Worm (Caenorhabditis elegans) whole organism, dauer: ENCODE measurements around the gene T07E3.2.

Source experiments
- unc-62 ChIP-seq: sonication (generic microtip); optimal IDR thresholded peaks from 2 replicates; lab custom pipeline; 2017; ENCODE audit warnings: missing biosample characterization, missing genetic modification reagents, missing genetic modification characterization

Gene T07E3.2

DNA sequence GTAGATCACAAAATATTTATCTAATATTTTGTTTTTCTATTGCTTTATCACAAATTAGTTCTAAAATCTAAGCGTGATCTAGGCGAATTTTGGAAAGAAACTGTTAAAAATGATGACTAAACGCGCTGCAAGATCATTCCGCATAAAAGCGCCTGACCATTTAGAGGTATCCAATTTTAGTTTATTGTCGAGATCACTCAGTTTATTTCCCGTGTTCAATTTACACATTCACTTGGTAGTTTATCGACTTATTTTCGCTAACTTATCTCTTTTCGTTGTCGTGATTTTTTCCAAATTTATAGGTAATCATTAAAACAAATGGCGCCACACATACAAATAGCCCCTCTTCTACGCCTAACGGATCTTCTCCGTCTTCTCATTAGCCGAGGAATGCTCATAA lies at the start of gene T07E3.2:
Gene T07E3.2, plus strand, starts transcription at position 301 of the 400 bp plus-strand sequence.
- TF ChIP-seq unc-62 (GFP tag; lab: Kevin White, UChicago): no peak

DNA sequence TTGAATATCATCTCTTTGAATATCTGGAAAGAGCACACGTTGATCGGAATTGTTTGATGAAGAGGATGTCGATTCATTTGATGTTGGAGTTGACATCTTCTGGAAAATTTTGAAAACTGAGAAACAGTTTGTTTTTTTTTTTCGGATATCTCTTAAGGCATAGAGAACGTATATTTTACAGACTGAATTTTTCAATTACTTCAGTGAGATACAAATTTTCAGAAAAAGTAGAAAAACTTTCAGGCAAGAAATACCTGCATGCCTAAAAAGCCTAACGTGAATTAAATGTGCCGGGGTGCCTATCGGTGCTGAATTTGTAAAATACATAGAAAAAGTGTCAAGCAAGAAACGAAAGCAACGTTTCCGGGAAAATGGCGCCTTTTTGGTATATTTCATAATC lies 49.8 kb upstream of the T07E3.2 start, which contains the start of gene zak-1:
Gene zak-1, minus strand, starts transcription at position 101 of the 400 bp plus-strand sequence.
- TF ChIP-seq unc-62 (GFP tag; lab: Kevin White, UChicago): no peak

- no peak for TF ChIP-seq unc-62 (GFP tag; lab: Kevin White, UChicago)
These were observed 49.1 kb upstream of the T07E3.2 start for ce11 chrIII:6857390-6857848.

- TF ChIP-seq unc-62 (GFP tag; lab: Kevin White, UChicago): no peak
These were observed 47.0 kb upstream of the T07E3.2 start, which contains the start of gene clec-158 for ce11 chrIII:6859482-6859881. clec-158 (minus strand) TSS chrIII:6859582.

DNA sequence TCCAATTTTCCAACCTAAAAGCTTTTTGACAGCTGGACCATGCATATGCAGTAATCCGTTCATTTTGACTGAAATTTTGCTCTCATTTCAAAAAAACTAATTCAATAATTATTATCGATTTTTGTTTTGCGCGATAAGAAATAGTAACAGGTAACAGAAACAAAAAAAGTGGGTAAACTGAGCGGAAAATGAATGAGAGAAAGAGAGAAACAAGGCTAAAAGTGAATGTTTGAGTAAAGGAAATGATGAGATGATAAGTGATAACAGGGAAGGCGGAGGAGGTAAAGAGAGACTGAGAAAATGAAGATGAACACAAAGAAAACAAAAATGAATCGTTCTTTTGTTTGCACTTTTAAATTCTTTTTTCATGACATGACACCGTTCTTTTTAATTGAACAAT lies 42.6 kb upstream of the T07E3.2 start, which contains the start of gene sma-3:
Gene sma-3, minus strand, starts transcription at position 68 of the 400 bp plus-strand sequence.
- TF ChIP-seq unc-62 (GFP tag; lab: Kevin White, UChicago): no peak

DNA sequence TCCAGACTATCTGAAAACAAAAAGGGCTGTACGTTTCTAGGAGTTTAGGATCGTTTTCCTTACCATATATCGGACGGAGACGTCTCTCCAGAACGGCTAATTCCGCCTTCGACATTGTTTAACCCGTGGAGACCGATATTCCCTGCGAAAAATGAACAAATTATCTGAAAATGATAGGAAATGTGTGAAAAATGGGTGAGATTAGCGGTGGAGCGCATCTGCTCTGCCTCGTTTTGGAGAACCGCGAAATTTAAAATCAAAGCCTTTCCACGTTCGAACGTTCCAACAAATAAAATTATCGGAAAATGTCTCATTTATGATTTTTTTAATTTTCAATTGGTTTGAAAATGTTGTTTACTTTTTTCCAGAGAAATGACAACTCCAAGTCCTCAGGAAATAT lies 37.2 kb upstream of the T07E3.2 start, which contains the start of the genes cra-1 and kbp-1:
Gene cra-1, minus strand, starts transcription at position 193 of the 400 bp plus-strand sequence.
Gene kbp-1, plus strand, starts transcription at position 366 of the 400 bp plus-strand sequence.
- no peak for TF ChIP-seq unc-62 (GFP tag; lab: Kevin White, UChicago)

DNA sequence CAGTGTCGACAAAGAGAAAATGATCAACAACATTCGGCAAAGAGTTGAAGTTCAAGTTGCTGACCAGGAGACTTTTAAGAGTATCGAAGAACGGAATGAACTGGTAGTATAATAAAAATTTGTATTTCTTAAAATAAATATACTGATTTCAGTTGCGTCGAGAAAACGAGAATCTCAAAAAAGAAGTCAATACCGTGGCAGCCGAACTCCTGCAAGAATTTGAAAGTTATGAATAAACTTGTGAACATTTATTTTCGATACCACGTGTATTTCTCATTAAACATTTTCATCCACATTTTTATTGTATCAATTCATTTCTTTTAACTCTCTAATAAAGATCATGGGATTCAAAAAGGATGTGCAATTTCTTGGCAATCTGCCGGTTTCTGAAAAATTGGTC lies 36.5 kb upstream of the T07E3.2 start, which contains the start of gene K04C2.8:
Gene K04C2.8, plus strand, starts transcription at position 301 of the 400 bp plus-strand sequence.
- no peak for TF ChIP-seq unc-62 (GFP tag; lab: Kevin White, UChicago)

- no peak for TF ChIP-seq unc-62 (GFP tag; lab: Kevin White, UChicago)
These were observed 35.4 kb upstream of the T07E3.2 start for ce11 chrIII:6871067-6871466.

DNA sequence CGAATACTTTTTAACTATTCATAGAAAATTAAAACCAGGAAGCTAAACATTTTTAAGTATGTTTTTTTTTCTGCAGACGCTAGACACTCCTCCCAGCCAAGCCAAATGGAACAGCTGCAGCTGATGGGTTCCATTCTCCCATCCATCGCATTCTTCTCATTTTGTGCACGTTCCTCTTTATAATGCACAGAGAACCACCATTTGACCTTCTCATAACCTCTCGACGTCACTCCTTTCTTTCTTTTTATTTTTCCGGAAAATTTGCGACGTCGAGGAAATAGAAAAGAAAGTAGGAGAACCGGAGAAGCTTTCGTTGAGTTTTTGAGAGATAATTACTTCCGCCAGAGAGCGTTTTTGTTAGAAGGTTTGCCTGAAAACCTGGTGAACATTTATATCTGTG lies 34.8 kb upstream of the T07E3.2 start:
- TF ChIP-seq unc-62 (GFP tag; lab: Kevin White, UChicago): no peak

DNA sequence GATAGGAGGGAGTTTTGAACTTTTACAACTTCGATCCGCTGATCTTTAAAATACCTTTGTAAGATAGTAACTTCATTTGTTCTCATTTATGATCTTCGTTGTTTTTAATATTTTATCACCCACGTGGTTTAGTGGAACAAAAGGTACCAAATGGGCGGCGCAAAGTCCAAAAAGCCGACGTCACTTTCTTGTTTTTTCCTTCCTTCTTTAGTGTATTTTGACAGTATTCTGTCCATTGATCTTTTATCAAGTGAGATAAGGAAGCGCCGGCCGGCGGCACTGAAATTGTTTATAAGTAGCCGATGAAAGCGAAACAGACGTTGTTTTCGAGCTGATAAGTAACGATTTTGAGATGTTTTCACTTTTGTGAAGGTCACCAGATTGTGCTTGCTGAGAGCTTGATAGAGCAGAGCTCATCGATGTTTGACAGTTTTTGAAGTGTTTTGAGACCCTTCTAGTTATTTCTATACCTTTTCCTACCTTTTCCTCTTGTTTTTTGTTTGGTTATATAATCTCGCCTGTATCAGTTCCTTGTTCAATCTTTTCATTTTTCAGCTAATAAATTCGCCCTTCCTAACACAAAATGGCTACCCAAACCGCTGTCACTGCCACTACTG lies 33.9 kb upstream of the T07E3.2 start, which contains the start of gene K04C2.3:
Gene K04C2.3, plus strand, starts transcription at position 556 of the 617 bp plus-strand sequence.
- TF ChIP-seq unc-62 (GFP tag; lab: Kevin White, UChicago): no peak

ce11 chrIII:6873724-6874123 lies 32.8 kb upstream of the T07E3.2 start:
- TF ChIP-seq unc-62 (GFP tag; lab: Kevin White, UChicago): no peak

- no peak for TF ChIP-seq unc-62 (GFP tag; lab: Kevin White, UChicago)
These were observed 25.7 kb upstream of the T07E3.2 start, which contains the start of gene K04C2.7 for ce11 chrIII:6880797-6881196. K04C2.7 (plus strand) TSS chrIII:6881097.

DNA sequence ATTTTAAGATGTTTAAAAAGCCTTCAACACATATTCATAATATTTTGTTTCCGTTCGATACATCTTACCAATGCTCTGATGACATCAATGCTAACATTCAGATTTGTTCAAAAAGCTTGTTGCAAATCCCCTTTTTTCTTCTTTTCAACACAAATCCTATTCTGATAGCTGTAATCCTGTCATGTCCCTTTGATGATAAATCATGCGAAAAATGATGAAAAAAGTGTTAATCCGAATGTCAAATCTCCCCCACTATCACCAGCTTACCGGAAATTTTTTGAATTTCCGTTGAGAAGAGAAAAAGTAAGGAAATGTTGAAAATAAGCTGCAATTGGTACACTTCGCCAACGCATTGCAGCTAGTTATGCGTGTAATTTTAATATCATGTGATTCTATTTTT lies 24.8 kb upstream of the T07E3.2 start:
- TF ChIP-seq unc-62 (GFP tag; lab: Kevin White, UChicago): no peak

ce11 chrIII:6884203-6884602 lies 22.3 kb upstream of the T07E3.2 start, which contains the start of gene med-2:
med-2 (plus strand) TSS chrIII:6884503.
- no peak for TF ChIP-seq unc-62 (GFP tag; lab: Kevin White, UChicago)

- no peak for TF ChIP-seq unc-62 (GFP tag; lab: Kevin White, UChicago)
These were observed 20.6 kb upstream of the T07E3.2 start for ce11 chrIII:6885889-6886288.

DNA sequence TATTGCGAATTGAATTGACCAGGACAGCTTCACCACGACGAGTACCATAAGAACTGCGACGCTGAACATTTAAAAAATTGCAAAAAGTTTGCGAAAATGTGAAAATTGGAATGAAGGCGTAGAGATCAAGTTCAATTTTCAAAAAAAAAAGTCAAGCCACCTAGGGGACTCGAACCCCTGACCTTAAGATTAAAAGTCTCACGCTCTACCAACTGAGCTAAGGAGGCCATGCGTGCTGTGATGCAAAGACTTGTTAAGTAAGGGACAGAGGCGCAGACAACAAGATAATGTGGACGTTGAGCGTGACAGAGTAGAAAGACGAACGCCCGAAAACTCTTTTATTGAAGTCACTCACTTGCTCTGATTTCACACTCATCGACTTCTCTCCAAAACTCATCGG lies 18.9 kb upstream of the T07E3.2 start:
- TF ChIP-seq unc-62 (GFP tag; lab: Kevin White, UChicago): no peak

- no peak for TF ChIP-seq unc-62 (GFP tag; lab: Kevin White, UChicago)
These were observed 18.0 kb upstream of the T07E3.2 start for ce11 chrIII:6888497-6888896.
